Fruit fly (Drosophila melanogaster) whole organism, embryonic: ENCODE data around the gene CG42759.
A peak's percentile ranks its signal among the peaks of the same experiment; 100 is the strongest.

Experiments used
- Atf-2 ChIP-seq: fragments of 200-800 bp; sonication (Bioruptor generic); optimal IDR thresholded peaks from 2 replicates; lab custom pipeline; 2016; ENCODE audit warnings: missing biosample characterization, missing genetic modification characterization
- Atf3 ChIP-seq: fragments of 200-800 bp; sonication (Bioruptor generic); optimal IDR thresholded peaks from 3 replicates; lab custom pipeline; 2016; ENCODE audit warnings: missing biosample characterization, missing genetic modification characterization
- Awh ChIP-seq: fragments of 200-800 bp; sonication (Bioruptor generic); IDR thresholded peaks from 2 replicates; pipeline ENCODE4, ENCODE4 v1.3.6; 2022; ENCODE audit warnings: missing biosample characterization, missing genetic modification characterization
- Bgb ChIP-seq: fragments of 200-800 bp; sonication (Bioruptor generic); IDR thresholded peaks from 2 replicates; pipeline ENCODE4 v1.3.6; 2022; ENCODE audit warnings: missing biosample characterization, missing genetic modification characterization; ENCODE audit not compliant: partially characterized antibody
- Bteb2 ChIP-seq: fragments of 200-800 bp; sonication (Bioruptor generic); optimal IDR thresholded peaks from 2 replicates; lab custom pipeline; 2016; ENCODE audit warnings: missing biosample characterization, missing genetic modification characterization
- CG10147 ChIP-seq: fragments of 200-800 bp; sonication (Bioruptor generic); optimal IDR thresholded peaks from 2 replicates; lab custom pipeline; 2019; ENCODE audit warnings: missing biosample characterization, mild to moderate bottlenecking, missing genetic modification characterization, moderate library complexity
- CG10979 ChIP-seq: fragments of 200-800 bp; sonication (Bioruptor generic); optimal IDR thresholded peaks from 2 replicates; lab custom pipeline; 2018; ENCODE audit warnings: missing biosample characterization, mild to moderate bottlenecking, missing genetic modification characterization, moderate library complexity
- CG11247 ChIP-seq: fragments of 200-800 bp; sonication (Bioruptor generic); IDR thresholded peaks from 2 replicates; pipeline ENCODE4 v1.3.6; 2022; ENCODE audit warnings: missing biosample characterization, missing genetic modification characterization
- CG11695 ChIP-seq: fragments of 200-800 bp; sonication (Bioruptor generic); IDR thresholded peaks from 3 replicates; pipeline ENCODE4 v1.3.6; 2022; ENCODE audit warnings: missing biosample characterization, missing genetic modification characterization
- CG12659 ChIP-seq: fragments of 200-800 bp; sonication (Bioruptor generic); optimal IDR thresholded peaks from 3 replicates; lab custom pipeline; 2017; ENCODE audit warnings: mild to moderate bottlenecking, missing biosample characterization, missing genetic modification reagents, missing genetic modification characterization
- CG12769 ChIP-seq: fragments of 200-800 bp; sonication (Bioruptor generic); optimal IDR thresholded peaks from 2 replicates; lab custom pipeline; 2019; ENCODE audit warnings: missing biosample characterization, mild to moderate bottlenecking, missing genetic modification characterization, moderate library complexity
- CG14710 ChIP-seq: fragments of 200-800 bp; sonication (Bioruptor generic); optimal IDR thresholded peaks from 3 replicates; lab custom pipeline; 2019; ENCODE audit warnings: missing biosample characterization, mild to moderate bottlenecking, missing genetic modification characterization, moderate library complexity
- CG14860 ChIP-seq: fragments of 200-800 bp; sonication (Bioruptor generic); IDR thresholded peaks from 3 replicates; pipeline ENCODE4 v1.3.6; 2022; ENCODE audit warnings: missing biosample characterization, missing genetic modification characterization; ENCODE audit not compliant: partially characterized antibody
- CG15269 ChIP-seq: fragments of 200-800 bp; sonication (Bioruptor generic); optimal IDR thresholded peaks from 2 replicates; lab custom pipeline; 2018; ENCODE audit warnings: missing biosample characterization, mild to moderate bottlenecking, missing genetic modification characterization, moderate library complexity
- CG18619 ChIP-seq: fragments of 200-800 bp; sonication (Bioruptor generic); optimal IDR thresholded peaks from 3 replicates; lab custom pipeline; 2017; ENCODE audit warnings: missing biosample characterization, mild to moderate bottlenecking, missing genetic modification characterization
- CG31441 ChIP-seq: fragments of 200-800 bp; sonication (Bioruptor generic); IDR thresholded peaks from 2 replicates; pipeline ENCODE4 v1.3.6; 2022; ENCODE audit warnings: missing biosample characterization, missing genetic modification characterization
- CG42726 ChIP-seq: fragments of 200-800 bp; sonication (Bioruptor generic); IDR thresholded peaks from 2 replicates; pipeline ENCODE4 v1.3.6; 2022; ENCODE audit warnings: missing biosample characterization, missing genetic modification characterization; ENCODE audit not compliant: partially characterized antibody
- CG5245 ChIP-seq: fragments of 200-800 bp; sonication (Bioruptor generic); optimal IDR thresholded peaks from 3 replicates; lab custom pipeline; 2016; ENCODE audit warnings: missing biosample characterization, missing genetic modification characterization
- CG5953 ChIP-seq: fragments of 200-800 bp; sonication (Bioruptor generic); IDR thresholded peaks from 2 replicates; pipeline ENCODE4 v1.3.6; 2022; ENCODE audit warnings: missing biosample characterization, missing genetic modification characterization
- CG7987 ChIP-seq: fragments of 200-800 bp; sonication (Bioruptor generic); optimal IDR thresholded peaks from 2 replicates; lab custom pipeline; 2018; ENCODE audit warnings: missing biosample characterization, mild to moderate bottlenecking, missing genetic modification characterization, moderate library complexity
- CG9817 ChIP-seq: fragments of 200-800 bp; sonication (Bioruptor generic); optimal IDR thresholded peaks from 2 replicates; lab custom pipeline; 2018; ENCODE audit warnings: missing biosample characterization, mild to moderate bottlenecking, missing genetic modification characterization, moderate library complexity
- D19A ChIP-seq: fragments of 200-800 bp; optimal IDR thresholded peaks from 3 replicates; lab custom pipeline; 2019; ENCODE audit warnings: missing biosample characterization, mild to moderate bottlenecking, missing genetic modification characterization, moderate library complexity
- Dad ChIP-seq: fragments of 200-800 bp; sonication (Bioruptor generic); optimal IDR thresholded peaks from 3 replicates; lab custom pipeline; 2016; ENCODE audit warnings: missing biosample characterization, missing genetic modification characterization
- Hey ChIP-seq: fragments of 200-800 bp; sonication (Bioruptor generic); optimal IDR thresholded peaks from 3 replicates; lab custom pipeline; 2018; ENCODE audit warnings: missing biosample characterization, mild to moderate bottlenecking, missing genetic modification characterization
- HmgZ ChIP-seq: fragments of 200-800 bp; sonication (Bioruptor generic); optimal IDR thresholded peaks from 2 replicates; lab custom pipeline; 2018; ENCODE audit warnings: missing biosample characterization, mild to moderate bottlenecking, missing genetic modification characterization
- Lhr ChIP-seq: fragments of 200-800 bp; sonication (Bioruptor generic); optimal IDR thresholded peaks from 3 replicates; lab custom pipeline; 2017; ENCODE audit warnings: mild to moderate bottlenecking, missing biosample characterization, missing genetic modification reagents, missing genetic modification characterization
- Med ChIP-seq: fragments of 200-800 bp; sonication (Bioruptor generic); peaks from one replicate; lab custom pipeline; 2016; ENCODE audit warnings: missing biosample characterization, missing genetic modification characterization, mild to moderate bottlenecking, inconsistent platforms, moderate library complexity
- Myb ChIP-seq: fragments of 200-800 bp; sonication (Bioruptor generic); optimal IDR thresholded peaks from 2 replicates; lab custom pipeline; 2016; ENCODE audit warnings: missing biosample characterization, missing genetic modification characterization
- Scr ChIP-seq: fragments of 200-800 bp; sonication (Bioruptor generic); IDR thresholded peaks from 2 replicates; pipeline ENCODE4 v1.3.6; 2022; ENCODE audit warnings: missing biosample characterization, missing genetic modification characterization; ENCODE audit not compliant: partially characterized antibody
- Tbp ChIP-seq: fragments of >200 bp; optimal IDR thresholded peaks from 2 replicates; lab custom pipeline; 2018; ENCODE audit warnings: missing biosample characterization, missing genetic modification characterization
- ap ChIP-seq: fragments of 200-800 bp; sonication (Bioruptor generic); IDR thresholded peaks from 2 replicates; pipeline ENCODE4 v1.3.6; 2022; ENCODE audit warnings: missing biosample characterization, missing genetic modification characterization
- chm ChIP-seq: fragments of 200-800 bp; sonication (Bioruptor generic); IDR thresholded peaks from 2 replicates; pipeline ENCODE4 v1.3.6; 2022; ENCODE audit warnings: missing biosample characterization, missing genetic modification characterization
- chn ChIP-seq: fragments of 200-800 bp; sonication (Bioruptor generic); optimal IDR thresholded peaks from 2 replicates; lab custom pipeline; 2016; ENCODE audit warnings: missing biosample characterization, missing genetic modification characterization
- corto ChIP-seq: fragments of 200-800 bp; sonication (Bioruptor generic); optimal IDR thresholded peaks from 2 replicates; lab custom pipeline; 2016; ENCODE audit warnings: missing biosample characterization, mild to moderate bottlenecking, missing genetic modification characterization, moderate library complexity
- crp ChIP-seq, 2 experiments: fragments of 200-800 bp; sonication (Bioruptor generic); optimal IDR thresholded peaks; 2 replicates in 1 of 2; 3 replicates in 1 of 2; lab custom pipeline; 2017; ENCODE audit warnings: missing biosample characterization in 2 of 2, missing genetic modification characterization in 2 of 2, mild to moderate bottlenecking in 1 of 2, moderate library complexity in 1 of 2
- cwo ChIP-seq: fragments of 200-800 bp; sonication (Bioruptor generic); optimal IDR thresholded peaks from 3 replicates; lab custom pipeline; 2017; ENCODE audit warnings: missing biosample characterization, missing genetic modification characterization, mild to moderate bottlenecking, moderate library complexity, missing genetic modification reagents
- eve ChIP-seq, 2 experiments: fragments of >200 bp; optimal IDR thresholded peaks; 2 replicates each; lab custom pipeline; 2017; ENCODE audit warnings: missing biosample characterization in 2 of 2, missing genetic modification characterization in 2 of 2
- ewg ChIP-seq: fragments of 200-800 bp; sonication (Bioruptor generic); optimal IDR thresholded peaks from 3 replicates; lab custom pipeline; 2017; ENCODE audit warnings: mild to moderate bottlenecking, missing biosample characterization, missing genetic modification reagents, missing genetic modification characterization
- exex ChIP-seq: fragments of 200-800 bp; sonication (Bioruptor generic); optimal IDR thresholded peaks from 4 replicates; lab custom pipeline; 2018; ENCODE audit warnings: missing biosample characterization, mild to moderate bottlenecking, missing genetic modification characterization, moderate library complexity
- gro ChIP-seq: fragments of 200-800 bp; sonication (Bioruptor generic); optimal IDR thresholded peaks from 2 replicates; lab custom pipeline; 2016; ENCODE audit warnings: missing biosample characterization, missing genetic modification characterization
- ham ChIP-seq: fragments of 200-800 bp; sonication (Bioruptor generic); IDR thresholded peaks from 2 replicates; pipeline ENCODE4 v1.3.6; 2022; ENCODE audit warnings: missing biosample characterization, missing genetic modification characterization
- prd ChIP-seq, 3 experiments: fragments of >200 bp in 2 of 3; fragments of 200-800 bp in 1 of 3; sonication (Bioruptor generic) in 1 of 3; optimal IDR thresholded peaks in 2 of 3; IDR thresholded peaks in 1 of 3; 2 replicates in 2 of 3; 3 replicates in 1 of 3; pipeline versions ENCODE4 v1.3.6 to Lab custom; 2017 to 2022; ENCODE audit warnings: missing biosample characterization in 1 of 3, missing genetic modification characterization in 1 of 3
- salm ChIP-seq: fragments of 200-800 bp; sonication (Bioruptor generic); optimal IDR thresholded peaks from 2 replicates; lab custom pipeline; 2018; ENCODE audit warnings: missing biosample characterization, mild to moderate bottlenecking, missing genetic modification characterization
- schlank ChIP-seq: fragments of 200-800 bp; sonication (Bioruptor generic); optimal IDR thresholded peaks from 2 replicates; lab custom pipeline; 2018; ENCODE audit warnings: missing biosample characterization, mild to moderate bottlenecking, missing genetic modification characterization
- sisA ChIP-seq: fragments of 200-800 bp; sonication (Bioruptor generic); IDR thresholded peaks from 2 replicates; pipeline ENCODE4 v1.3.6; 2022; ENCODE audit warnings: missing biosample characterization, missing genetic modification characterization
- sug ChIP-seq: fragments of 200-800 bp; optimal IDR thresholded peaks from 2 replicates; lab custom pipeline; 2019; ENCODE audit warnings: missing biosample characterization, mild to moderate bottlenecking, missing genetic modification characterization, moderate library complexity
- tap ChIP-seq: fragments of 200-800 bp; optimal IDR thresholded peaks from 3 replicates; lab custom pipeline; 2019; ENCODE audit warnings: missing biosample characterization, mild to moderate bottlenecking, missing genetic modification characterization, moderate library complexity
- toy ChIP-seq: fragments of 200-800 bp; sonication (Bioruptor generic); IDR thresholded peaks from 2 replicates; pipeline ENCODE4 v1.3.6; 2022; ENCODE audit warnings: missing biosample characterization, missing genetic modification characterization
- unc-4 ChIP-seq: fragments of 200-800 bp; sonication (Bioruptor generic); IDR thresholded peaks from 2 replicates; pipeline ENCODE4 v1.3.6; 2022; ENCODE audit warnings: missing biosample characterization, missing genetic modification characterization; ENCODE audit not compliant: partially characterized antibody

Gene CG42759

dm6 chr3R:10161163-10161562 lies 18.3 kb downstream of the CG42759 start, which contains the start of gene CG6254 (continued):
- TF ChIP-seq ap (GFP tag; lab: Robert Waterston, UW) (no peak), ham (no peak), Tbp (no peak), CG12769 (no peak), CG18619 (GFP tag; lab: Kevin White, UChicago) (no peak)

- peak; percentile 14 for TF ChIP-seq HmgZ (tag; lab: Kevin White, UChicago)
- TF ChIP-seq corto (GFP tag; lab: Kevin White, UChicago), result no peak
- TF ChIP-seq CG42726 (GFP tag; lab: Robert Waterston, UW), result no peak
- no peak for TF ChIP-seq unc-4 (GFP tag; lab: Robert Waterston, UW)
- TF ChIP-seq CG10147, result peak; percentile 15
- TF ChIP-seq Hey (tag; lab: Kevin White, UChicago), result peak; percentile 23
- no peak for TF ChIP-seq CG9817 (tag; lab: Kevin White, UChicago)
- no peak for TF ChIP-seq CG11695
- no peak for TF ChIP-seq Atf-2 (GFP tag; lab: Kevin White, UChicago)
- peak; percentile 74 for TF ChIP-seq Med (GFP tag; lab: Kevin White, UChicago)
- no peak for TF ChIP-seq chn (GFP tag; lab: Kevin White, UChicago)
- no peak for TF ChIP-seq CG14710 (tag; lab: Kevin White, UChicago)
- no peak for TF ChIP-seq chm
- no peak for TF ChIP-seq Lhr (GFP tag; lab: Kevin White, UChicago)
- TF ChIP-seq prd (optimal IDR thresholded peaks at IDR 0.05; lab: Kevin White, UChicago), result no peak
- no peak for TF ChIP-seq prd (GFP tag; IDR thresholded peaks at IDR 0.05; lab: Robert Waterston, UW)
- TF ChIP-seq crp (GFP tag; optimal IDR thresholded peaks at IDR 0.05; lab: Kevin White, UChicago), result no peak
- peak; percentile 2 for TF ChIP-seq CG12659 (GFP tag; lab: Kevin White, UChicago)
- TF ChIP-seq D19A, result no peak
- no peak for TF ChIP-seq CG14860 (GFP tag; lab: Robert Waterston, UW)
- TF ChIP-seq salm (tag; lab: Kevin White, UChicago), result no peak
- peak; percentile 35 for TF ChIP-seq schlank
- peak; percentile 37 for TF ChIP-seq cwo
- no peak for TF ChIP-seq gro (GFP tag; lab: Kevin White, UChicago)
- TF ChIP-seq sisA (GFP tag; lab: Robert Waterston, UW), result no peak
- TF ChIP-seq CG5245 (GFP tag; lab: Kevin White, UChicago), result no peak
- TF ChIP-seq Bgb (GFP tag; lab: Robert Waterston, UW), result no peak
- no peak for TF ChIP-seq Bteb2 (GFP tag; lab: Kevin White, UChicago)
- TF ChIP-seq ewg (GFP tag; lab: Kevin White, UChicago), result no peak
- peak; percentile 68 for TF ChIP-seq sug
- TF ChIP-seq CG10979 (tag; lab: Kevin White, UChicago), result no peak
- TF ChIP-seq exex (tag; lab: Kevin White, UChicago), result peak; percentile 73
- no peak for TF ChIP-seq Awh (GFP tag; lab: Robert Waterston, UW)
- TF ChIP-seq Atf3 (GFP tag; lab: Kevin White, UChicago), result no peak
- TF ChIP-seq toy (GFP tag; lab: Robert Waterston, UW), result no peak
- no peak for TF ChIP-seq Dad
- no peak for TF ChIP-seq CG5953 (GFP tag; lab: Robert Waterston, UW)
- no peak for TF ChIP-seq Myb (GFP tag; lab: Kevin White, UChicago)
- TF ChIP-seq CG15269 (tag; lab: Kevin White, UChicago), result no peak
- TF ChIP-seq eve (GFP tag; optimal IDR thresholded peaks at IDR 0.05; lab: Kevin White, UChicago), result no peak
- no peak for TF ChIP-seq Scr
- no peak for TF ChIP-seq CG11247 (GFP tag; lab: Robert Waterston, UW)
- no peak for TF ChIP-seq tap (tag; lab: Kevin White, UChicago)
- TF ChIP-seq CG31441, result no peak
- peak; percentile 46 for TF ChIP-seq CG7987 (GFP tag; lab: Kevin White, UChicago)
These were observed 23.5 kb downstream of the CG42759 start for dm6 chr3R:10166334-10166733.
